Fruit fly (Drosophila melanogaster) whole organism, embryonic: ENCODE measurements around the gene SmE.

ENCODE experiments used
- CG10209 ChIP-seq: fragments of 200-800 bp; sonication (Bioruptor generic); optimal IDR thresholded peaks from 3 replicates; lab custom pipeline; 2017; ENCODE audit warnings: missing biosample characterization, mild to moderate bottlenecking, missing genetic modification characterization, missing genetic modification reagents
- CG10274 ChIP-seq: fragments of 200-800 bp; sonication (Bioruptor generic); optimal IDR thresholded peaks from 3 replicates; lab custom pipeline; 2017; ENCODE audit warnings: missing biosample characterization, mild to moderate bottlenecking, missing genetic modification characterization
- CG11504 ChIP-seq: fragments of 200-800 bp; sonication (Bioruptor generic); optimal IDR thresholded peaks from 3 replicates; lab custom pipeline; 2019; ENCODE audit warnings: missing biosample characterization, mild to moderate bottlenecking, missing genetic modification characterization, moderate library complexity
- CG11560 ChIP-seq: fragments of 200-800 bp; sonication (Bioruptor generic); IDR thresholded peaks from 3 replicates; pipeline ENCODE4 v1.3.6; 2022; ENCODE audit warnings: missing biosample characterization, missing genetic modification characterization
- CG11723 ChIP-seq: fragments of 200-800 bp; sonication (Bioruptor generic); optimal IDR thresholded peaks from 2 replicates; lab custom pipeline; 2017; ENCODE audit warnings: missing biosample characterization, mild to moderate bottlenecking, missing genetic modification characterization
- CG12071 ChIP-seq: fragments of 200-800 bp; sonication (Bioruptor generic); optimal IDR thresholded peaks from 3 replicates; lab custom pipeline; 2018; ENCODE audit warnings: missing biosample characterization, mild to moderate bottlenecking, missing genetic modification characterization
- CG12155 ChIP-seq: fragments of 200-800 bp; sonication (Bioruptor generic); optimal IDR thresholded peaks from 3 replicates; lab custom pipeline; 2016; ENCODE audit warnings: missing biosample characterization, missing genetic modification characterization
- CG13894 ChIP-seq: fragments of 200-800 bp; sonication (Bioruptor generic); optimal IDR thresholded peaks from 3 replicates; lab custom pipeline; 2018; ENCODE audit warnings: missing biosample characterization, mild to moderate bottlenecking, missing genetic modification characterization, moderate library complexity
- CG14667 ChIP-seq: fragments of 200-800 bp; sonication (Bioruptor generic); IDR thresholded peaks from 2 replicates; pipeline ENCODE4 v1.3.6; 2022; ENCODE audit warnings: missing biosample characterization, missing genetic modification characterization
- CG1529 ChIP-seq: fragments of 200-800 bp; sonication (Bioruptor generic); optimal IDR thresholded peaks from 3 replicates; lab custom pipeline; 2018; ENCODE audit warnings: missing biosample characterization, missing genetic modification characterization
- CG16815 ChIP-seq: fragments of 200-800 bp; sonication (Bioruptor generic); optimal IDR thresholded peaks from 3 replicates; lab custom pipeline; 2017; ENCODE audit warnings: missing biosample characterization, mild to moderate bottlenecking, missing genetic modification characterization
- CG2875 ChIP-seq: fragments of 200-800 bp; sonication (Bioruptor generic); optimal IDR thresholded peaks from 2 replicates; lab custom pipeline; 2017; ENCODE audit warnings: missing biosample characterization, mild to moderate bottlenecking, missing genetic modification characterization, missing genetic modification reagents
- CG30431 ChIP-seq: fragments of 200-800 bp; sonication (Bioruptor generic); optimal IDR thresholded peaks from 2 replicates; lab custom pipeline; 2017; ENCODE audit warnings: missing biosample characterization, missing genetic modification characterization
- CG32532 ChIP-seq: fragments of 200-800 bp; sonication (Bioruptor generic); IDR thresholded peaks from 2 replicates; pipeline ENCODE4 v1.3.6; 2022; ENCODE audit warnings: missing biosample characterization, missing genetic modification characterization
- CG32772 ChIP-seq: fragments of 200-800 bp; sonication (Bioruptor generic); IDR thresholded peaks from 2 replicates; pipeline ENCODE4 v1.3.6; 2022; ENCODE audit warnings: missing biosample characterization, missing genetic modification characterization
- CG3847 ChIP-seq: fragments of 200-800 bp; sonication (Bioruptor generic); IDR thresholded peaks from 2 replicates; pipeline ENCODE4 v1.3.6; 2022; ENCODE audit warnings: missing biosample characterization, missing genetic modification characterization
- CG4424 ChIP-seq: fragments of 200-800 bp; sonication (Bioruptor generic); optimal IDR thresholded peaks from 3 replicates; lab custom pipeline; 2016; ENCODE audit warnings: missing biosample characterization, missing genetic modification characterization
- CG4854 ChIP-seq: fragments of 200-800 bp; sonication (Bioruptor generic); optimal IDR thresholded peaks from 2 replicates; lab custom pipeline; 2016; ENCODE audit warnings: missing biosample characterization, missing genetic modification characterization, inconsistent platforms
- CG5180 ChIP-seq: fragments of 200-800 bp; sonication (Bioruptor generic); optimal IDR thresholded peaks from 3 replicates; lab custom pipeline; 2017; ENCODE audit warnings: missing biosample characterization, missing genetic modification characterization, mild to moderate bottlenecking, moderate library complexity, missing genetic modification reagents
- CG6175 ChIP-seq: fragments of 200-800 bp; sonication (Bioruptor generic); IDR thresholded peaks from 3 replicates; pipeline ENCODE4 v1.3.6; 2022; ENCODE audit warnings: missing biosample characterization, missing genetic modification characterization
- CG6683 ChIP-seq: fragments of 200-800 bp; sonication (Bioruptor generic); optimal IDR thresholded peaks from 2 replicates; lab custom pipeline; 2017; ENCODE audit warnings: missing biosample characterization, mild to moderate bottlenecking, missing genetic modification characterization, missing genetic modification reagents
- CG6689 ChIP-seq: fragments of 200-800 bp; sonication (Bioruptor generic); IDR thresholded peaks from 2 replicates; pipeline ENCODE4 v1.3.6; 2022; ENCODE audit warnings: missing biosample characterization, missing genetic modification characterization
- CG7745 ChIP-seq: fragments of 200-800 bp; sonication (Bioruptor generic); optimal IDR thresholded peaks from 2 replicates; lab custom pipeline; 2018; ENCODE audit warnings: missing biosample characterization, mild to moderate bottlenecking, missing genetic modification characterization, moderate library complexity
- CkIIα-i1 ChIP-seq: fragments of 200-800 bp; sonication (Bioruptor generic); IDR thresholded peaks from 2 replicates; pipeline ENCODE4 v1.3.6; 2022; ENCODE audit warnings: missing biosample characterization, missing genetic modification characterization
- D19A ChIP-seq: fragments of 200-800 bp; optimal IDR thresholded peaks from 3 replicates; lab custom pipeline; 2019; ENCODE audit warnings: missing biosample characterization, mild to moderate bottlenecking, missing genetic modification characterization, moderate library complexity
- Dbx ChIP-seq: fragments of 200-800 bp; sonication (Bioruptor generic); IDR thresholded peaks from 3 replicates; pipeline ENCODE4 v1.3.6; 2022; ENCODE audit warnings: missing biosample characterization, missing genetic modification characterization
- Dll ChIP-seq: fragments of 200-800 bp; sonication (Bioruptor generic); IDR thresholded peaks from 4 replicates; pipeline ENCODE4 v1.3.6; 2022; ENCODE audit warnings: missing biosample characterization, missing genetic modification characterization; ENCODE audit not compliant: partially characterized antibody
- Doc3 ChIP-seq: fragments of 200-800 bp; sonication (Bioruptor generic); IDR thresholded peaks from 3 replicates; pipeline ENCODE4 v1.3.6; 2022; ENCODE audit warnings: missing biosample characterization, missing genetic modification characterization; ENCODE audit not compliant: partially characterized antibody
- HmgZ ChIP-seq: fragments of 200-800 bp; sonication (Bioruptor generic); optimal IDR thresholded peaks from 2 replicates; lab custom pipeline; 2018; ENCODE audit warnings: missing biosample characterization, mild to moderate bottlenecking, missing genetic modification characterization
- Hmx ChIP-seq: fragments of 200-800 bp; sonication (Bioruptor generic); optimal IDR thresholded peaks from 2 replicates; lab custom pipeline; 2016; ENCODE audit warnings: missing biosample characterization, missing genetic modification characterization
- Mad ChIP-seq: fragments of 200-800 bp; sonication (Bioruptor generic); optimal IDR thresholded peaks from 2 replicates; lab custom pipeline; 2016; ENCODE audit warnings: missing biosample characterization, missing genetic modification characterization
- Meics ChIP-seq: fragments of 200-800 bp; sonication (Bioruptor generic); optimal IDR thresholded peaks from 2 replicates; lab custom pipeline; 2017; ENCODE audit warnings: missing biosample characterization, mild to moderate bottlenecking, missing genetic modification characterization
- Neu2 ChIP-seq: fragments of 200-800 bp; sonication (Bioruptor generic); optimal IDR thresholded peaks from 3 replicates; lab custom pipeline; 2016; ENCODE audit warnings: missing biosample characterization, missing genetic modification characterization, borderline replicate concordance
- TFAM ChIP-seq: fragments of 200-800 bp; sonication (Bioruptor generic); optimal IDR thresholded peaks from 2 replicates; lab custom pipeline; 2017; ENCODE audit warnings: missing biosample characterization, missing genetic modification characterization, inconsistent platforms
- chinmo ChIP-seq: fragments of 200-800 bp; sonication (Bioruptor generic); IDR thresholded peaks from 4 replicates; pipeline ENCODE4 v1.3.6; 2022; ENCODE audit warnings: missing biosample characterization, missing genetic modification characterization; ENCODE audit not compliant: partially characterized antibody
- dimm ChIP-seq: fragments of 200-800 bp; sonication (Bioruptor generic); IDR thresholded peaks from 2 replicates; pipeline ENCODE4 v1.3.6; 2022; ENCODE audit warnings: missing biosample characterization, missing genetic modification characterization
- eve ChIP-seq, 2 experiments: fragments of >200 bp; optimal IDR thresholded peaks; 2 replicates each; lab custom pipeline; 2017; ENCODE audit warnings: missing biosample characterization in 2 of 2, missing genetic modification characterization in 2 of 2
- fu2 ChIP-seq: fragments of 200-800 bp; sonication (Bioruptor generic); optimal IDR thresholded peaks from 2 replicates; lab custom pipeline; 2016; ENCODE audit warnings: missing biosample characterization, missing genetic modification characterization
- gfzf ChIP-seq: fragments of 200-800 bp; sonication (Bioruptor generic); optimal IDR thresholded peaks from 2 replicates; lab custom pipeline; 2016; ENCODE audit warnings: missing biosample characterization, mild to moderate bottlenecking, missing genetic modification characterization, moderate library complexity
- ham ChIP-seq: fragments of 200-800 bp; sonication (Bioruptor generic); IDR thresholded peaks from 2 replicates; pipeline ENCODE4 v1.3.6; 2022; ENCODE audit warnings: missing biosample characterization, missing genetic modification characterization
- mld ChIP-seq: fragments of 200-800 bp; sonication (Bioruptor generic); IDR thresholded peaks from 3 replicates; pipeline ENCODE4 v1.3.6; 2022; ENCODE audit warnings: missing biosample characterization, missing genetic modification characterization; ENCODE audit not compliant: partially characterized antibody
- repo ChIP-seq: fragments of 200-800 bp; sonication (Bioruptor generic); optimal IDR thresholded peaks from 2 replicates; lab custom pipeline; 2016; ENCODE audit warnings: missing biosample characterization, missing genetic modification characterization
- sima ChIP-seq: fragments of 200-800 bp; sonication (Bioruptor generic); optimal IDR thresholded peaks from 2 replicates; lab custom pipeline; 2016; ENCODE audit warnings: missing biosample characterization, missing genetic modification characterization
- sob ChIP-seq: fragments of 200-800 bp; sonication (Bioruptor generic); IDR thresholded peaks from 2 replicates; pipeline ENCODE4 v1.3.6; 2022; ENCODE audit warnings: missing biosample characterization, missing genetic modification characterization
- sr ChIP-seq: fragments of 200-800 bp; sonication (Bioruptor generic); IDR thresholded peaks from 3 replicates; pipeline ENCODE4 v1.3.6; 2022; ENCODE audit warnings: missing biosample characterization, missing genetic modification characterization
- trem ChIP-seq: fragments of 200-800 bp; optimal IDR thresholded peaks from 3 replicates; lab custom pipeline; 2019; ENCODE audit warnings: missing biosample characterization, mild to moderate bottlenecking, missing genetic modification characterization, moderate library complexity
- tup ChIP-seq: fragments of 200-800 bp; sonication (Bioruptor generic); optimal IDR thresholded peaks from 2 replicates; lab custom pipeline; 2016; ENCODE audit warnings: missing biosample characterization, mild to moderate bottlenecking, missing genetic modification characterization, moderate library complexity
- zf30C ChIP-seq: fragments of 200-800 bp; sonication (Bioruptor generic); optimal IDR thresholded peaks from 3 replicates; lab custom pipeline; 2018; ENCODE audit warnings: missing biosample characterization, mild to moderate bottlenecking, missing genetic modification characterization
- zfh1 ChIP-seq: fragments of 200-800 bp; sonication (Bioruptor generic); IDR thresholded peaks from 3 replicates; pipeline ENCODE4 v1.3.6; 2022; ENCODE audit warnings: missing biosample characterization, missing genetic modification characterization

Gene SmE

dm6 chr2L:7932091-7932769 is 47.0 kb upstream of the SmE start (continued):
- TF ChIP-seq Dll (no peak), dimm (GFP tag; lab: Robert Waterston, UW) (peak; percentile 11; the same call in 1 of the 2 replicates), CG4424 (GFP tag; lab: Kevin White, UChicago) (peak; percentile 62), CG6683 (GFP tag; lab: Kevin White, UChicago) (peak; percentile 80), CG6689 (GFP tag; lab: Robert Waterston, UW) (peak; percentile 81), Hmx (GFP tag; lab: Kevin White, UChicago) (no peak), CG13894 (tag; lab: Kevin White, UChicago) (peak; percentile 90), CG4854 (GFP tag; lab: Kevin White, UChicago) (no peak), zf30C (GFP tag; lab: Kevin White, UChicago) (peak; percentile 59), D19A (tag; lab: Kevin White, UChicago) (peak; percentile 66), CG5180 (GFP tag; lab: Kevin White, UChicago) (peak; percentile 66), chinmo (GFP tag; lab: Robert Waterston, UW) (no peak), CG6175 (GFP tag; lab: Robert Waterston, UW) (0 out of 3 replicates have a peak, but pooled peaks have one; percentile 49), CG10274 (GFP tag; lab: Kevin White, UChicago) (peak; percentile 10), CG32772 (GFP tag; lab: Robert Waterston, UW) (peak; percentile 69; the same call in 1 of the 2 replicates), CG3847 (GFP tag; lab: Robert Waterston, UW) (peak; percentile 59), gfzf (GFP tag; lab: Kevin White, UChicago) (no peak), ham (no peak), CG12155 (GFP tag; lab: Kevin White, UChicago) (peak; percentile 12), Dbx (peak; percentile 92), CG16815 (GFP tag; lab: Kevin White, UChicago) (no peak), CG32532 (GFP tag; lab: Robert Waterston, UW) (peak; percentile 84), CG11504 (peak; percentile 89), mld (no peak), zfh1 (GFP tag; lab: Robert Waterston, UW) (peak; percentile 47; the same call in 2 of the 3 replicates), CG11723 (no peak), Neu2 (GFP tag; lab: Kevin White, UChicago) (no peak), repo (GFP tag; lab: Kevin White, UChicago) (no peak), sr (no peak), CG7745 (tag; lab: Kevin White, UChicago) (no peak), CG14667 (GFP tag; lab: Robert Waterston, UW) (peak; percentile 78), sima (GFP tag; lab: Kevin White, UChicago) (no peak), Meics (peak; percentile 91), Mad (GFP tag; lab: Kevin White, UChicago) (peak; percentile 9), CkIIα-i1 (GFP tag; lab: Robert Waterston, UW) (no peak), eve (GFP tag; optimal IDR thresholded peaks at IDR 0.05; lab: Kevin White, UChicago) (peak in 1 of 2 experiments; percentile 76), CG1529 (no peak), CG12071 (peak; percentile 62), CG30431 (GFP tag; lab: Kevin White, UChicago) (no peak), TFAM (GFP tag; lab: Kevin White, UChicago) (no peak), fu2 (GFP tag; lab: Kevin White, UChicago) (peak; percentile 29), tup (GFP tag; lab: Kevin White, UChicago) (peak; percentile 44), CG2875 (no peak), trem (tag; lab: Kevin White, UChicago) (peak; percentile 19), HmgZ (tag; lab: Kevin White, UChicago) (peak; percentile 32), CG11560 (tag; lab: Robert Waterston, UW) (peak; percentile 59; the same call in 1 of the 3 replicates), Doc3 (no peak), CG10209 (GFP tag; lab: Kevin White, UChicago) (peak; percentile 63), sob (GFP tag; lab: Robert Waterston, UW) (peak; percentile 71)
